Fruit fly (Drosophila melanogaster) whole organism, embryonic: ENCODE results near the gene CG17105.

Experiments
- B-H1 ChIP-seq: fragments of 200-800 bp; sonication (Bioruptor generic); IDR thresholded peaks from 3 replicates; pipeline ENCODE4 v1.3.6; 2022; ENCODE audit warnings: missing biosample characterization, missing genetic modification characterization
- BtbVII ChIP-seq: fragments of 200-800 bp; sonication (Bioruptor generic); optimal IDR thresholded peaks from 3 replicates; lab custom pipeline; 2017; ENCODE audit warnings: missing biosample characterization, mild to moderate bottlenecking, missing genetic modification characterization
- CG10654 ChIP-seq: fragments of 200-800 bp; sonication (Bioruptor generic); optimal IDR thresholded peaks from 2 replicates; lab custom pipeline; 2016; ENCODE audit warnings: missing biosample characterization, missing genetic modification characterization
- CG11093 ChIP-seq: fragments of 200-800 bp; sonication (Bioruptor generic); IDR thresholded peaks from 3 replicates; pipeline ENCODE4 v1.3.6; 2022; ENCODE audit warnings: missing biosample characterization, missing genetic modification characterization
- CG12659 ChIP-seq: fragments of 200-800 bp; sonication (Bioruptor generic); optimal IDR thresholded peaks from 3 replicates; lab custom pipeline; 2017; ENCODE audit warnings: mild to moderate bottlenecking, missing biosample characterization, missing genetic modification reagents, missing genetic modification characterization
- CG17385 ChIP-seq: fragments of 200-800 bp; sonication (Bioruptor generic); optimal IDR thresholded peaks from 3 replicates; lab custom pipeline; 2018; ENCODE audit warnings: missing biosample characterization, mild to moderate bottlenecking, missing genetic modification characterization
- CG17829 ChIP-seq: fragments of 200-800 bp; optimal IDR thresholded peaks from 2 replicates; lab custom pipeline; 2019; ENCODE audit warnings: missing biosample characterization, mild to moderate bottlenecking, missing genetic modification characterization, moderate library complexity
- CG18619 ChIP-seq: fragments of 200-800 bp; sonication (Bioruptor generic); optimal IDR thresholded peaks from 3 replicates; lab custom pipeline; 2017; ENCODE audit warnings: missing biosample characterization, mild to moderate bottlenecking, missing genetic modification characterization
- CG18764 ChIP-seq: fragments of 200-800 bp; sonication (Bioruptor generic); optimal IDR thresholded peaks from 3 replicates; lab custom pipeline; 2016; ENCODE audit warnings: missing biosample characterization, missing genetic modification characterization
- CG2120 ChIP-seq: fragments of 200-800 bp; sonication (Bioruptor generic); optimal IDR thresholded peaks from 3 replicates; lab custom pipeline; 2016; ENCODE audit warnings: missing biosample characterization, missing genetic modification characterization
- CG2678 ChIP-seq: fragments of 200-800 bp; sonication (Bioruptor generic); optimal IDR thresholded peaks from 3 replicates; lab custom pipeline; 2019; ENCODE audit warnings: missing biosample characterization, mild to moderate bottlenecking, missing genetic modification characterization, moderate library complexity
- CG4360 ChIP-seq: fragments of 200-800 bp; sonication (Bioruptor generic); IDR thresholded peaks from 2 replicates; pipeline ENCODE4 v1.3.6; 2022; ENCODE audit warnings: missing biosample characterization, missing genetic modification characterization
- CG4424 ChIP-seq: fragments of 200-800 bp; sonication (Bioruptor generic); optimal IDR thresholded peaks from 3 replicates; lab custom pipeline; 2016; ENCODE audit warnings: missing biosample characterization, missing genetic modification characterization
- CG5180 ChIP-seq: fragments of 200-800 bp; sonication (Bioruptor generic); optimal IDR thresholded peaks from 3 replicates; lab custom pipeline; 2017; ENCODE audit warnings: missing biosample characterization, missing genetic modification characterization, mild to moderate bottlenecking, moderate library complexity, missing genetic modification reagents
- CG6254 ChIP-seq: fragments of 200-800 bp; sonication (Bioruptor generic); optimal IDR thresholded peaks from 3 replicates; lab custom pipeline; 2017; ENCODE audit warnings: mild to moderate bottlenecking, missing biosample characterization, missing genetic modification reagents, missing genetic modification characterization
- CG6791 ChIP-seq: fragments of 200-800 bp; sonication (Bioruptor generic); IDR thresholded peaks from 3 replicates; pipeline ENCODE4 v1.3.6; 2022; ENCODE audit warnings: missing biosample characterization, missing genetic modification characterization; ENCODE audit not compliant: partially characterized antibody
- CG8290 ChIP-seq, 3 experiments: fragments of 200-800 bp; sonication (Bioruptor generic); optimal IDR thresholded peaks; 2 replicates each; lab custom pipeline; 2016 to 2019; ENCODE audit warnings: missing biosample characterization in 3 of 3, missing genetic modification characterization in 3 of 3, mild to moderate bottlenecking in 2 of 3, moderate library complexity in 1 of 3
- CG9215 ChIP-seq: fragments of 200-800 bp; sonication (Bioruptor generic); IDR thresholded peaks from 2 replicates; pipeline ENCODE4 v1.3.6; 2022; ENCODE audit warnings: missing biosample characterization, missing genetic modification characterization
- Dfd ChIP-seq, 2 experiments: fragments of >200 bp; optimal IDR thresholded peaks; 2 replicates each; lab custom pipeline; 2017; ENCODE audit warnings: missing biosample characterization in 2 of 2, missing genetic modification characterization in 2 of 2
- HHEX ChIP-seq: fragments of 200-800 bp; sonication (Bioruptor generic); optimal IDR thresholded peaks from 3 replicates; lab custom pipeline; 2017; ENCODE audit warnings: missing biosample characterization, mild to moderate bottlenecking, missing genetic modification characterization, missing genetic modification reagents
- HLH4C ChIP-seq: fragments of 200-800 bp; sonication (Bioruptor generic); IDR thresholded peaks from 3 replicates; pipeline ENCODE4 v1.3.6; 2022; ENCODE audit warnings: missing biosample characterization, missing genetic modification characterization; ENCODE audit not compliant: partially characterized antibody
- Hand ChIP-seq: fragments of 200-800 bp; sonication (Bioruptor generic); optimal IDR thresholded peaks from 2 replicates; lab custom pipeline; 2017; ENCODE audit warnings: mild to moderate bottlenecking, missing biosample characterization, missing genetic modification reagents, missing genetic modification characterization
- Hr78 ChIP-seq, 2 experiments: fragments of 200-800 bp in 1 of 2; fragments of >200 bp in 1 of 2; sonication (Bioruptor generic) in 1 of 2; optimal IDR thresholded peaks; 2 replicates each; lab custom pipeline; 2017 to 2019; ENCODE audit warnings: missing biosample characterization in 2 of 2, missing genetic modification characterization in 2 of 2, mild to moderate bottlenecking in 1 of 2, moderate library complexity in 1 of 2
- Jarid2 ChIP-seq: fragments of 200-800 bp; sonication (Bioruptor generic); optimal IDR thresholded peaks from 3 replicates; lab custom pipeline; 2017; ENCODE audit warnings: mild to moderate bottlenecking, missing biosample characterization, missing genetic modification reagents, missing genetic modification characterization
- Lim3 ChIP-seq: fragments of 200-800 bp; sonication (Bioruptor generic); IDR thresholded peaks from 2 replicates; pipeline ENCODE4 v1.3.6; 2022; ENCODE audit warnings: missing biosample characterization, missing genetic modification characterization
- Mad ChIP-seq: fragments of 200-800 bp; sonication (Bioruptor generic); optimal IDR thresholded peaks from 2 replicates; lab custom pipeline; 2016; ENCODE audit warnings: missing biosample characterization, missing genetic modification characterization
- Optix ChIP-seq: fragments of 200-800 bp; sonication (Bioruptor generic); IDR thresholded peaks from 3 replicates; pipeline ENCODE4 v1.3.6; 2022; ENCODE audit warnings: missing biosample characterization, missing genetic modification characterization
- Rfx ChIP-seq: fragments of 200-800 bp; sonication (Bioruptor generic); IDR thresholded peaks from 2 replicates; pipeline ENCODE4 v1.3.6; 2022; ENCODE audit warnings: missing biosample characterization, missing genetic modification characterization
- Trl ChIP-seq, 3 experiments: fragments of >200 bp in 2 of 3; fragments of 200-800 bp in 1 of 3; sonication (Bioruptor generic) in 1 of 3; optimal IDR thresholded peaks; 2 replicates in 1 of 3; 3 replicates in 2 of 3; lab custom pipeline; 2016 to 2017; ENCODE audit warnings: missing biosample characterization in 1 of 3, missing genetic modification characterization in 1 of 3
- Usf ChIP-seq: fragments of 200-800 bp; sonication (Bioruptor generic); optimal IDR thresholded peaks from 2 replicates; lab custom pipeline; 2017; ENCODE audit warnings: missing genotype, missing biosample characterization, missing genetic modification characterization
- abd-A ChIP-seq: fragments of 200-800 bp; sonication (Bioruptor generic); optimal IDR thresholded peaks from 3 replicates; lab custom pipeline; 2019; ENCODE audit warnings: missing biosample characterization, mild to moderate bottlenecking, missing genetic modification characterization, moderate library complexity
- ac ChIP-seq: fragments of 200-800 bp; sonication (Bioruptor generic); optimal IDR thresholded peaks from 3 replicates; lab custom pipeline; 2017; ENCODE audit warnings: missing biosample characterization, mild to moderate bottlenecking, missing genetic modification characterization
- al ChIP-seq: fragments of 200-800 bp; sonication (Bioruptor generic); IDR thresholded peaks from 2 replicates; pipeline ENCODE4 v1.3.6; 2022; ENCODE audit warnings: missing biosample characterization, missing genetic modification characterization
- bcd ChIP-seq: fragments of 200-800 bp; sonication (Bioruptor generic); optimal IDR thresholded peaks from 2 replicates; lab custom pipeline; 2017; ENCODE audit warnings: missing biosample characterization, mild to moderate bottlenecking, missing genetic modification characterization
- bsh ChIP-seq, 2 experiments: fragments of 200-800 bp; sonication (Bioruptor generic); optimal IDR thresholded peaks; 2 replicates each; lab custom pipeline; 2017 to 2018; ENCODE audit warnings: mild to moderate bottlenecking in 2 of 2, missing biosample characterization in 2 of 2, missing genetic modification characterization in 2 of 2, moderate library complexity in 1 of 2
- btn ChIP-seq: fragments of 200-800 bp; sonication (Bioruptor generic); optimal IDR thresholded peaks from 2 replicates; lab custom pipeline; 2016; ENCODE audit warnings: missing biosample characterization, missing genetic modification characterization
- chif ChIP-seq, 2 experiments: fragments of 200-800 bp; sonication (Bioruptor generic); optimal IDR thresholded peaks; 3 replicates each; lab custom pipeline; 2016; ENCODE audit warnings: missing biosample characterization in 2 of 2, missing genetic modification characterization in 2 of 2
- dm ChIP-seq: fragments of 200-800 bp; sonication (Bioruptor generic); optimal IDR thresholded peaks from 3 replicates; lab custom pipeline; 2016; ENCODE audit warnings: missing biosample characterization, missing genetic modification characterization
- lmd ChIP-seq: fragments of 200-800 bp; sonication (Bioruptor generic); IDR thresholded peaks from 2 replicates; pipeline ENCODE4 v1.3.6; 2022; ENCODE audit warnings: missing biosample characterization, missing genetic modification characterization
- lov ChIP-seq, 2 experiments: fragments of 200-800 bp in 1 of 2; fragments of >200 bp in 1 of 2; sonication (Bioruptor generic) in 1 of 2; IDR thresholded peaks in 1 of 2; optimal IDR thresholded peaks in 1 of 2; 2 replicates in 1 of 2; 3 replicates in 1 of 2; pipeline versions ENCODE4 v1.3.6 to Lab custom; 2017 to 2022; ENCODE audit warnings: missing biosample characterization in 1 of 2, missing genetic modification characterization in 1 of 2
- mam ChIP-seq: fragments of 200-800 bp; sonication (Bioruptor generic); optimal IDR thresholded peaks from 3 replicates; lab custom pipeline; 2016; ENCODE audit warnings: missing biosample characterization, missing genetic modification characterization
- nerfin-2 ChIP-seq: fragments of 200-800 bp; sonication (Bioruptor generic); IDR thresholded peaks from 2 replicates; pipeline ENCODE4 v1.3.6; 2022; ENCODE audit warnings: missing biosample characterization, missing genetic modification characterization; ENCODE audit not compliant: partially characterized antibody
- pfk ChIP-seq: fragments of 200-800 bp; sonication (Bioruptor generic); optimal IDR thresholded peaks from 2 replicates; lab custom pipeline; 2018; ENCODE audit warnings: missing biosample characterization, mild to moderate bottlenecking, missing genetic modification characterization, moderate library complexity
- psq ChIP-seq: fragments of 200-800 bp; sonication (Bioruptor generic); optimal IDR thresholded peaks from 2 replicates; lab custom pipeline; 2017; ENCODE audit warnings: missing biosample characterization, missing genetic modification characterization
- slp2 ChIP-seq: fragments of 200-800 bp; sonication (Bioruptor generic); optimal IDR thresholded peaks from 2 replicates; lab custom pipeline; 2016; ENCODE audit warnings: missing biosample characterization, missing genetic modification characterization
- sob ChIP-seq: fragments of 200-800 bp; sonication (Bioruptor generic); IDR thresholded peaks from 2 replicates; pipeline ENCODE4 v1.3.6; 2022; ENCODE audit warnings: missing biosample characterization, missing genetic modification characterization
- trem ChIP-seq: fragments of 200-800 bp; optimal IDR thresholded peaks from 3 replicates; lab custom pipeline; 2019; ENCODE audit warnings: missing biosample characterization, mild to moderate bottlenecking, missing genetic modification characterization, moderate library complexity
- trh ChIP-seq: fragments of 200-800 bp; sonication (Bioruptor generic); optimal IDR thresholded peaks from 2 replicates; lab custom pipeline; 2016; ENCODE audit warnings: missing biosample characterization, missing genetic modification characterization

Gene CG17105

dm6 chr2L:10665603-10666002 is 15.2 kb upstream of the CG17105 start (continued):
- TF ChIP-seq CG8290 (GFP tag; optimal IDR thresholded peaks at IDR 0.05; lab: Kevin White, UChicago) (peak; percentile 24), CG8290 (tag; optimal IDR thresholded peaks at IDR 0.05; lab: Kevin White, UChicago) (peak in 1 of 2 experiments; percentile 85), mam (peak; percentile 79), Hr78 (GFP tag; optimal IDR thresholded peaks at IDR 0.05; lab: Kevin White, UChicago) (no peak), btn (peak; percentile 14), Dfd (GFP tag; optimal IDR thresholded peaks at IDR 0.05; lab: Kevin White, UChicago) (no peak), ac (GFP tag; lab: Kevin White, UChicago) (no peak), CG4424 (GFP tag; lab: Kevin White, UChicago) (peak; percentile 79), pfk (GFP tag; lab: Kevin White, UChicago) (no peak), CG18764 (peak; percentile 46), sob (GFP tag; lab: Robert Waterston, UW) (peak; percentile 87), bcd (GFP tag; lab: Kevin White, UChicago) (peak; percentile 77), CG6254 (GFP tag; lab: Kevin White, UChicago) (no peak), CG2678 (tag; lab: Kevin White, UChicago) (peak; percentile 82), Mad (peak; percentile 46), al (GFP tag; lab: Robert Waterston, UW) (peak; percentile 84), Hand (GFP tag; lab: Kevin White, UChicago) (no peak), Rfx (GFP tag; lab: Robert Waterston, UW) (peak; percentile 87), CG9215 (GFP tag; lab: Robert Waterston, UW) (peak; percentile 70), B-H1 (GFP tag; lab: Robert Waterston, UW) (peak; percentile 61), CG18619 (GFP tag; lab: Kevin White, UChicago) (peak; percentile 56), CG5180 (GFP tag; lab: Kevin White, UChicago) (peak; percentile 59), CG17829 (tag; lab: Kevin White, UChicago) (no peak), Trl (optimal IDR thresholded peaks at IDR 0.05; lab: Kevin White, UChicago) (no peak), Trl (GFP tag; optimal IDR thresholded peaks at IDR 0.05; lab: Kevin White, UChicago) (peak; percentile 79), nerfin-2 (GFP tag; lab: Robert Waterston, UW) (no peak), chif (GFP tag; optimal IDR thresholded peaks at IDR 0.05; lab: Kevin White, UChicago) (peak; percentile 69 to 77), CG10654 (peak; percentile 68), trh (GFP tag; lab: Kevin White, UChicago) (peak; percentile 30), abd-A (tag; lab: Kevin White, UChicago) (no peak), HHEX (GFP tag; lab: Kevin White, UChicago) (peak; percentile 68), CG17385 (GFP tag; lab: Kevin White, UChicago) (peak; percentile 76), BtbVII (GFP tag; lab: Kevin White, UChicago) (peak; percentile 19), trem (tag; lab: Kevin White, UChicago) (peak; percentile 5), psq (GFP tag; lab: Kevin White, UChicago) (peak; percentile 43), bsh (GFP tag; optimal IDR thresholded peaks at IDR 0.05; lab: Kevin White, UChicago) (peak in 1 of 2 experiments; percentile 74), lmd (GFP tag; lab: Robert Waterston, UW) (peak; percentile 90), Jarid2 (GFP tag; lab: Kevin White, UChicago) (peak; percentile 21), lov (optimal IDR thresholded peaks at IDR 0.05; lab: Kevin White, UChicago) (no peak), lov (GFP tag; IDR thresholded peaks at IDR 0.05; lab: Robert Waterston, UW) (0 out of 3 replicates have a peak, but pooled peaks have one; percentile 50), dm (GFP tag; lab: Kevin White, UChicago) (peak; percentile 52), CG11093 (GFP tag; lab: Robert Waterston, UW) (peak; percentile 73), CG12659 (GFP tag; lab: Kevin White, UChicago) (peak; percentile 75), slp2 (GFP tag; lab: Kevin White, UChicago) (peak; percentile 58), Lim3 (0 out of 2 replicates have a peak, but pooled peaks have one; percentile 27), Usf (GFP tag; lab: Kevin White, UChicago) (peak; percentile 16), HLH4C (GFP tag; lab: Robert Waterston, UW) (no peak), CG6791 (no peak), CG4360 (GFP tag; lab: Robert Waterston, UW) (no peak), CG2120 (GFP tag; lab: Kevin White, UChicago) (peak; percentile 80), Optix (GFP tag; lab: Robert Waterston, UW) (peak; percentile 73)
